Worm (Caenorhabditis elegans) whole organism, late embryonic: ENCODE data around the gene add-1.

Source experiments
- C38D4.7 ChIP-seq: fragments of 200-800 bp; sonication (Bioruptor generic); optimal IDR thresholded peaks from 2 replicates; lab custom pipeline; 2018; ENCODE audit warnings: mild to moderate bottlenecking, missing genetic modification characterization, moderate library complexity, missing compliant biosample characterization
- ama-1 ChIP-seq: fragments of 150-350 bp; optimal IDR thresholded peaks from 2 replicates; lab custom pipeline; 2014
- ceh-18 ChIP-seq: sonication (generic microtip); optimal IDR thresholded peaks from 2 replicates; lab custom pipeline; 2016; ENCODE audit warnings: missing genetic modification characterization, missing compliant biosample characterization
- fax-1 ChIP-seq: sonication (generic microtip); optimal IDR thresholded peaks from 2 replicates; lab custom pipeline; 2016; ENCODE audit warnings: missing genotype, missing genetic modification characterization, missing compliant biosample characterization
- lin-11 ChIP-seq: fragments of 200-800 bp; sonication (Bioruptor generic); optimal IDR thresholded peaks from 2 replicates; lab custom pipeline; 2018; ENCODE audit warnings: mild to moderate bottlenecking, missing genetic modification characterization, missing compliant biosample characterization
- nhr-11 ChIP-seq: fragments of 150-350 bp; optimal IDR thresholded peaks from 2 replicates; lab custom pipeline; 2014; ENCODE audit warnings: missing biosample characterization, missing genetic modification characterization
- odd-2 ChIP-seq: sonication (generic microtip); optimal IDR thresholded peaks from 2 replicates; lab custom pipeline; 2017; ENCODE audit warnings: antibody characterized with exemption, mild to moderate bottlenecking, missing genetic modification characterization, missing compliant biosample characterization
- pat-9 ChIP-seq: fragments of 200-800 bp; sonication (Bioruptor generic); optimal IDR thresholded peaks from 2 replicates; lab custom pipeline; 2018; ENCODE audit warnings: mild to moderate bottlenecking, missing genetic modification characterization, moderate library complexity, missing compliant biosample characterization
- pqm-1 ChIP-seq: sonication (generic microtip); optimal IDR thresholded peaks from 2 replicates; lab custom pipeline; 2016; ENCODE audit warnings: missing genetic modification characterization, missing compliant biosample characterization
- tbx-2 ChIP-seq: sonication (generic microtip); optimal IDR thresholded peaks from 2 replicates; lab custom pipeline; 2016; ENCODE audit warnings: missing genetic modification characterization, missing compliant biosample characterization

ce11 chrX:4821602-4822001 lies 38.2 kb downstream of the add-1 start:
- TF ChIP-seq pqm-1 (tag; lab: Kevin White, UChicago): no peak
- TF ChIP-seq pat-9 (tag; lab: Kevin White, UChicago): no peak
- no peak for TF ChIP-seq nhr-11 (tag; lab: Kevin White, UChicago)
- TF ChIP-seq ceh-18: no peak
- no peak for TF ChIP-seq tbx-2
- no peak for TF ChIP-seq lin-11 (tag; lab: Kevin White, UChicago)
- no peak for TF ChIP-seq odd-2 (tag; lab: Kevin White, UChicago)
- no peak for TF ChIP-seq fax-1 (tag; lab: Kevin White, UChicago)
- TF ChIP-seq ama-1 (lab: Kevin White, UChicago): no peak
- TF ChIP-seq C38D4.7 (GFP tag; lab: Kevin White, UChicago): no peak
